Fruit fly (Drosophila melanogaster): ENCODE data around the gene CG7044.
A peak's percentile ranks its signal among the peaks of the same experiment; 100 is the strongest.

CG7044 gene

DNA sequence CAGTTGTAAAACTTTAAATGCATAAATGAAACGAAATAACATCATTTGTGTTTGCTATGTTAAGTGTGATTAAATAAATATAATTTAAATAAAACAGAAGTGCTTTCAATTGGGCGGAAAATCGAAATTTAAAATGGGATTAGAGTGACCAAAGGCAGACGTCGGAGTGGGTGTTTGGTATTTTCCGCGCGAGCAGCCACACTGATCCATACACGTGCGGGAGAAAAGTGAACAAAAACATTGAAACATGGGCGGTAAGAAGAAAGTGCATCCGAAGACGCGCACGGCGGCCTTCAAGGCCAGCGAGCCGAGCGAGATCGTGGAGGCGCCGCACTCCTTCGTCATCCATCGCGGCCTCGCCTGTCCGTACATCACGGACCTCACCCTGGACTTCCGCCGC lies 14.5 kb upstream of the CG7044 start, which contains the start of gene ppan (continued):
- TF ChIP-seq HLH4C (GFP tag; IDR thresholded peaks at IDR 0.05; ENCODE audit: partially characterized antibody) (peak; percentile 43; the same call in 1 of the 3 replicates), grau (tag; optimal IDR thresholded peaks at IDR 0.05) (no peak), Hr3 (GFP tag; optimal IDR thresholded peaks at IDR 0.05) (no peak), CG6272 (GFP tag; IDR thresholded peaks at IDR 0.05) (no peak), sna (GFP tag; IDR thresholded peaks at IDR 0.05; ENCODE audit: partially characterized antibody) (no peak), CG15514 (GFP tag; optimal IDR thresholded peaks at IDR 0.05) (peak; percentile 66), CG33557 (GFP tag; optimal IDR thresholded peaks at IDR 0.05) (no peak), H15 (GFP tag; IDR thresholded peaks at IDR 0.05) (no peak), Fer2 (tag; optimal IDR thresholded peaks at IDR 0.05) (no peak), odd (GFP tag; optimal IDR thresholded peaks at IDR 0.05) (no peak), Sox100B (GFP tag; optimal IDR thresholded peaks at IDR 0.05) (no peak), Deaf1 (tag; optimal IDR thresholded peaks at IDR 0.05) (no peak), HmgZ (tag; optimal IDR thresholded peaks at IDR 0.05) (peak; percentile 23), Side (GFP tag; optimal IDR thresholded peaks at IDR 0.05) (no peak), ranshi (GFP tag; IDR thresholded peaks at IDR 0.05) (no peak; the same call in 1 of the 2 replicates), Jarid2 (GFP tag; optimal IDR thresholded peaks at IDR 0.05) (no peak), Eip74EF (GFP tag; optimal IDR thresholded peaks at IDR 0.05) (no peak), Scr (GFP tag; IDR thresholded peaks at IDR 0.05; ENCODE audit: partially characterized antibody) (peak; percentile 33), CG30020 (tag; optimal IDR thresholded peaks at IDR 0.05) (peak; percentile 10), CG15073 (GFP tag; optimal IDR thresholded peaks at IDR 0.05) (no peak), CG42726 (GFP tag; IDR thresholded peaks at IDR 0.05; ENCODE audit: partially characterized antibody) (no peak), HHEX (GFP tag; optimal IDR thresholded peaks at IDR 0.05) (no peak), CG8944 (GFP tag; optimal IDR thresholded peaks at IDR 0.05) (no peak), Trl (optimal IDR thresholded peaks at IDR 0.05) (no peak), Trl (GFP tag; optimal IDR thresholded peaks at IDR 0.05) (no peak), MESR4 (GFP tag; optimal IDR thresholded peaks at IDR 0.05) (peak; percentile 64), ac (GFP tag; optimal IDR thresholded peaks at IDR 0.05) (no peak), CkIIα-i1 (GFP tag; IDR thresholded peaks at IDR 0.05) (no peak), Asciz (GFP tag; optimal IDR thresholded peaks at IDR 0.05) (no peak), CG2875 (GFP tag; optimal IDR thresholded peaks at IDR 0.05) (no peak), nerfin-1 (tag; optimal IDR thresholded peaks at IDR 0.05) (no peak), zfh2 (GFP tag; optimal IDR thresholded peaks at IDR 0.05) (no peak), otp (GFP tag; IDR thresholded peaks at IDR 0.05) (no peak), CG17829 (tag; optimal IDR thresholded peaks at IDR 0.05) (peak; percentile 11), CG3163 (GFP tag; optimal IDR thresholded peaks at IDR 0.05) (no peak), ato (GFP tag; IDR thresholded peaks at IDR 0.05; ENCODE audit: partially characterized antibody) (no peak), btn (GFP tag; optimal IDR thresholded peaks at IDR 0.05) (no peak), Vsx1 (GFP tag; optimal IDR thresholded peaks at IDR 0.05) (no peak), Hmx (GFP tag; optimal IDR thresholded peaks at IDR 0.05) (no peak), Tbp (GFP tag; optimal IDR thresholded peaks at IDR 0.05) (no peak), fd64A (GFP tag; optimal IDR thresholded peaks at IDR 0.05) (no peak), Mes4 (GFP tag; optimal IDR thresholded peaks at IDR 0.05) (no peak), eyg (GFP tag; optimal IDR thresholded peaks at IDR 0.05) (no peak), Dip2 (GFP tag; IDR thresholded peaks at IDR 0.05) (no peak), BtbVII (GFP tag; optimal IDR thresholded peaks at IDR 0.05) (no peak), zf30C (GFP tag; optimal IDR thresholded peaks at IDR 0.05) (no peak), CG9437 (GFP tag; optimal IDR thresholded peaks at IDR 0.05) (no peak), Max (GFP tag; optimal IDR thresholded peaks at IDR 0.05) (peak; percentile 91), toy (GFP tag; IDR thresholded peaks at IDR 0.05) (no peak), nau (GFP tag; optimal IDR thresholded peaks at IDR 0.05) (no peak), CG18011 (GFP tag; optimal IDR thresholded peaks at IDR 0.05) (no peak)
